Fruit fly (Drosophila melanogaster) whole organism, wandering third instar larva: ENCODE results near the gene CG5890.

Source experiments
- CG32264 ChIP-seq: fragments of 200-800 bp; sonication (Bioruptor generic); optimal IDR thresholded peaks from 2 replicates; lab custom pipeline; 2016; ENCODE audit warnings: missing biosample characterization, missing genetic modification characterization
- CG9705 ChIP-seq: fragments of 200-800 bp; sonication (Bioruptor generic); optimal IDR thresholded peaks from 2 replicates; lab custom pipeline; 2018; ENCODE audit warnings: missing biosample characterization, mild to moderate bottlenecking, missing genetic modification characterization
- CrebA ChIP-seq: fragments of 200-800 bp; sonication (Bioruptor generic); optimal IDR thresholded peaks from 2 replicates; lab custom pipeline; 2016; ENCODE audit warnings: missing biosample characterization, mild to moderate bottlenecking, missing genetic modification characterization, borderline replicate concordance
- Dfd ChIP-seq: fragments of >200 bp; optimal IDR thresholded peaks from 2 replicates; lab custom pipeline; 2017; ENCODE audit warnings: missing biosample characterization, missing genetic modification characterization
- Dif ChIP-seq: fragments of 200-275, 200-300 bp; sonication (Bioruptor generic); optimal IDR thresholded peaks from 2 replicates; lab custom pipeline; 2018; ENCODE audit warnings: missing biosample characterization, missing genetic modification characterization; ENCODE audit not compliant: partially characterized antibody
- GATAd ChIP-seq: sonication (Bioruptor generic); optimal IDR thresholded peaks from 2 replicates; lab custom pipeline; 2016; ENCODE audit warnings: missing biosample characterization, missing genetic modification characterization
- Hnf4 ChIP-seq: fragments of 200-800 bp; sonication (Bioruptor generic); optimal IDR thresholded peaks from 2 replicates; lab custom pipeline; 2016; ENCODE audit warnings: missing biosample characterization, mild to moderate bottlenecking, missing genetic modification characterization
- Hr83 ChIP-seq: fragments of 200-300 bp; sonication (Bioruptor generic); optimal IDR thresholded peaks from 2 replicates; lab custom pipeline; 2016; ENCODE audit warnings: missing biosample characterization, mild to moderate bottlenecking, missing genetic modification characterization, moderate library complexity; ENCODE audit not compliant: poor library complexity, severe bottlenecking
- Jra ChIP-seq: sonication (Bioruptor generic); optimal IDR thresholded peaks from 2 replicates; lab custom pipeline; 2016; ENCODE audit warnings: missing biosample characterization, missing genetic modification characterization
- Mio ChIP-seq: sonication (Bioruptor generic); optimal IDR thresholded peaks from 2 replicates; lab custom pipeline; 2016; ENCODE audit warnings: missing biosample characterization, missing genetic modification characterization
- N ChIP-seq: fragments of >200 bp; optimal IDR thresholded peaks from 2 replicates; lab custom pipeline; 2018; ENCODE audit warnings: missing biosample characterization, missing external identifiers, missing genetic modification characterization
- OdsH ChIP-seq: fragments of 200-800 bp; sonication (Bioruptor generic); optimal IDR thresholded peaks from 2 replicates; lab custom pipeline; 2016; ENCODE audit warnings: missing biosample characterization, mild to moderate bottlenecking, missing genetic modification characterization
- Rel ChIP-seq, 2 experiments: fragments of 200-800 bp; sonication (Bioruptor generic) in 1 of 2; optimal IDR thresholded peaks; 2 replicates in 1 of 2; 3 replicates in 1 of 2; lab custom pipeline; 2016 to 2019; ENCODE audit warnings: mild to moderate bottlenecking in 2 of 2, missing biosample characterization in 2 of 2, missing genetic modification characterization in 2 of 2, moderate library complexity in 1 of 2
- Sp1 ChIP-seq: fragments of 200-800 bp; sonication (Bioruptor generic); optimal IDR thresholded peaks from 3 replicates; lab custom pipeline; 2019; ENCODE audit warnings: missing biosample characterization, mild to moderate bottlenecking, missing genetic modification characterization, moderate library complexity
- Vsx2 ChIP-seq: fragments of 200-300, 225-300 bp; sonication (Bioruptor generic); optimal IDR thresholded peaks from 2 replicates; lab custom pipeline; 2018; ENCODE audit warnings: missing biosample characterization, missing genetic modification characterization; ENCODE audit not compliant: partially characterized antibody
- dl ChIP-seq, 2 experiments: fragments of 175-275, 200-275 bp in 1 of 2; fragments of 200-275 bp in 1 of 2; sonication (Bioruptor generic); optimal IDR thresholded peaks; lab custom pipeline; 2018; ENCODE audit warnings: mild to moderate bottlenecking in 2 of 2, missing biosample characterization in 2 of 2, missing genetic modification characterization in 2 of 2, moderate library complexity in 2 of 2; ENCODE audit not compliant: partially characterized antibody in 2 of 2, insufficient read depth in 1 of 2
- dmrt93B ChIP-seq: fragments of 200-800 bp; sonication (Bioruptor generic); optimal IDR thresholded peaks from 2 replicates; lab custom pipeline; 2018; ENCODE audit warnings: missing biosample characterization, mild to moderate bottlenecking, missing genetic modification characterization
- ey ChIP-seq: fragments of 200-800 bp; sonication (Bioruptor generic); optimal IDR thresholded peaks from 2 replicates; lab custom pipeline; 2016; ENCODE audit warnings: missing biosample characterization, missing genetic modification characterization
- fru ChIP-seq: fragments of 200-800 bp; sonication (Bioruptor generic); optimal IDR thresholded peaks from 3 replicates; lab custom pipeline; 2016; ENCODE audit warnings: missing biosample characterization, mild to moderate bottlenecking, missing genetic modification characterization
- h ChIP-seq: fragments of 200-800 bp; sonication (Bioruptor generic); optimal IDR thresholded peaks from 3 replicates; lab custom pipeline; 2016; ENCODE audit warnings: missing biosample characterization, mild to moderate bottlenecking, missing genetic modification characterization
- lola ChIP-seq: fragments of >200 bp; optimal IDR thresholded peaks from 2 replicates; lab custom pipeline; 2017; ENCODE audit warnings: missing biosample characterization, missing genetic modification characterization
- pan ChIP-seq: fragments of >200 bp; optimal IDR thresholded peaks from 2 replicates; lab custom pipeline; 2017
- psq ChIP-seq: fragments of 200-800 bp; sonication (Bioruptor generic); optimal IDR thresholded peaks from 3 replicates; lab custom pipeline; 2017; ENCODE audit warnings: missing biosample characterization, mild to moderate bottlenecking, missing genetic modification characterization, moderate library complexity
- sage ChIP-seq: fragments of 200-800 bp; sonication (Bioruptor generic); optimal IDR thresholded peaks from 2 replicates; lab custom pipeline; 2016; ENCODE audit warnings: missing biosample characterization, mild to moderate bottlenecking, missing genetic modification characterization
- sv ChIP-seq: fragments of 200-800 bp; sonication (Bioruptor generic); optimal IDR thresholded peaks from 3 replicates; lab custom pipeline; 2016; ENCODE audit warnings: missing biosample characterization, missing genetic modification characterization
- tai ChIP-seq: sonication (Bioruptor generic); optimal IDR thresholded peaks from 2 replicates; lab custom pipeline; 2016; ENCODE audit warnings: missing biosample characterization, missing genetic modification characterization
- usp ChIP-seq: fragments of >200 bp; optimal IDR thresholded peaks from 2 replicates; lab custom pipeline; 2017; ENCODE audit warnings: missing biosample characterization, missing genetic modification characterization

CG5890 gene

DNA sequence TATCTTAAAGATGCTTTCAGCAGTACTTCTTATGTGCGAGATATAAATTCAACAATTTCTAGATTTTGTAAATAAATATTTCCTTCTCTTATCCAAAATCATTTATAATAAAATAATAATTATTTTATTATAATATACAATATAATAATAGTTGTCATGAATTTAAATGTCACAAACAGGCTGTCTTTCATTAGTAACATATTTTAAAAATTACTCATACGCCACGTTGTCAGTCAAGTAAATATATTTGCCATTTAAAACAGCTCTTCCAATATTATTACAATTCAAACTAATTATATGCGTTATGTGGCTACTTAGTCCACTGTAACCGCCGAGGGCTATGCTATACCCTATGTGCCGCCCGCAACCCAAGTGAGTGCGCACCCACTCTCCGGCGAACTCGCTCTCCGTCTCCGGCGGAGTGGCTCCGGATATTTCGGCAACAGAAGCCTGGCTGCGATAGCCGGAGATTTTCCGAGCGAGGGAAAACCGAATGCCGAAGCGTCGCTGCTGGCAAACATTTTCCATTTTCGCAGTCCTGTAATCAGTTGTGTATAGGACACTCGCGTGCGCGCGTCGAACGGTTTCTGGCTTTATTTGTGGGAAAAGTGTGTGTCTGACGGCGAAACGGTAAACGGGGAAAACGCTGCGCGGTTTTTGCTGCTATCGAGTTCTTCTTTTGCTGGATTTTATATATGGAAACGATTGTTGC lies at the start of gene CG5890:
TSS of gene CG5890 (plus strand) at position 561 of the 712 bp plus-strand sequence.
- TF ChIP-seq sage (GFP tag; lab: Kevin White, UChicago) (no peak), Rel (GFP tag; optimal IDR thresholded peaks at IDR 0.05; lab: Kevin White, UChicago) (no peak), Rel (tag; optimal IDR thresholded peaks at IDR 0.05; lab: Kevin White, UChicago) (no peak), CrebA (GFP tag; lab: Kevin White, UChicago) (no peak), lola (GFP tag; lab: Kevin White, UChicago) (no peak), Jra (GFP tag; lab: Kevin White, UChicago) (no peak)

DNA sequence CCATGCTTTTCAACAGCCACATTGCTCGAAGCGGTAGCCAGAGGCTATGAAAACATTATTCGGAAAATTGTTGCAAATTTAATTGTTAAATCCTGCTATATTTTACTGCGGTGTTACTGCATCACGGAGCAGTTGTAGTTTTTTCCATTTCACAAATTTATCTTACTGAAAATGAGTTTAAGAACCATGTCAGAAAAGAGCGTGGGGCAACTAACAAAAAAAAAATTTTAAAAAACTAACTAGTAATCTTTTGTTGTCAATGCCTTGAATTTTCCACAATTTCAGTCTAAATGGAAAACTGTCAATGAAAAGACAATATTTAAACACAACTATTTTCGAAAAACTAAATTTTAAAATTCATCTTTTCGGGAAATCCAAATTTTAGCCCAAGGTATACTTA lies 45.2 kb upstream of the CG5890 start, which contains the start of gene CG5024:
TSS of gene CG5024 (plus strand) at position 301 of the 400 bp plus-strand sequence.
- TF ChIP-seq sv, result no peak
- no peak for TF ChIP-seq N (GFP tag; lab: Kevin White, UChicago)
- TF ChIP-seq Dfd (GFP tag; lab: Kevin White, UChicago), result no peak
- TF ChIP-seq GATAd (GFP tag; lab: Kevin White, UChicago), result no peak

DNA sequence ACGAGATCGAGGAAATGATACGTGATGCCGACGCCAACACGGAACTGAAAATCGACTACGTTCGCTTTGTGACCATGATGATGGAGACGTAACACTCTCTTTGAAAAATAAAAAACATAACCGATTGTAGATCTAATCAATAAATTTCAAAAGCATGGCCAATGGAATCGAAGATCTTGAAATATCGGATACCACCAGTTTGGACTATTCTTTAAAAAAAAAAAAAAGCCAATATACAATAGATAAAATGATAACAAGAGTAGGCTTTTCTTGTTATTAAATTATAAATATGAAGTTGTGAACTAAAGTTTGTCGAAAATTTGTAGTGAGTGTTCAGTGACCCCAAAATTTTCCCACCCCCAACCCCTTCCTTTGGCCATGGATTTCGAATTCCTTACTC lies 44.3 kb upstream of the CG5890 start, which contains the start of the genes Acam and CG17770:
TSS of gene Acam (plus strand) at position 301 of the 400 bp plus-strand sequence.
TSS of gene CG17770 (plus strand) at position 301 of the 400 bp plus-strand sequence.
- TF ChIP-seq fru (GFP tag; lab: Kevin White, UChicago), result no peak
- TF ChIP-seq Mio (GFP tag; lab: Kevin White, UChicago), result no peak
- TF ChIP-seq Hr83 (GFP tag; lab: Kevin White, UChicago), result no peak
- no peak for TF ChIP-seq Vsx2
- TF ChIP-seq pan, result no peak
- TF ChIP-seq h, result no peak
- no peak for TF ChIP-seq tai (GFP tag; lab: Kevin White, UChicago)
- no peak for TF ChIP-seq CG32264 (GFP tag; lab: Kevin White, UChicago)
- no peak for TF ChIP-seq OdsH (GFP tag; lab: Kevin White, UChicago)
- no peak for TF ChIP-seq sv
- TF ChIP-seq Hnf4, result no peak
- TF ChIP-seq dmrt93B (GFP tag; lab: Kevin White, UChicago), result no peak
- TF ChIP-seq psq (GFP tag; lab: Kevin White, UChicago), result no peak
- no peak for TF ChIP-seq dl (GFP tag; optimal IDR thresholded peaks at IDR 0.05; lab: Kevin White, UChicago; ENCODE audit: insufficient read depth in 1 of 2, partially characterized antibody in 2 of 2)
- TF ChIP-seq, all 38 proteins: peak for 0

DNA sequence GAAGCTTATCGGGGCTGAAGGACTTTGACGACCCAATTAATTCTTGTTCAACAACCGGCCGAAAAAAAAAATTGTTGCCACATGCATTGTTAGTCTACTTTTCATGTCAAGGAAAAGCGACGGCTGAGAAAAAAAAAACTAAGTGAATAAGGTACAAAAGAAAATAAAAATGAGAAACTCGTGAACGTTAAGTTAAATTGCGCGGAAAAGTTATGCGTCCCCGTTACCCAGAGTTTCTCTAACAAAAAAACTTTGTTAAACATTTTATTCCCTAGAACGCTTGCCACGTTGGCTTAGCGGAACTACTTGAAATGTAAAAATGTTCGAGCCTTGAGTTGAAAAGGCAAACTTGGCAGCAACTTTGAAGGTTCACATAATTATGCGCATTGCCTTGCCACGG lies 40.8 kb upstream of the CG5890 start, which contains the start of gene CG14354:
TSS of gene CG14354 (plus strand) at position 301 of the 400 bp plus-strand sequence.
- TF ChIP-seq usp (GFP tag; lab: Kevin White, UChicago), result no peak
- TF ChIP-seq fru (GFP tag; lab: Kevin White, UChicago), result no peak
- no peak for TF ChIP-seq Dif (GFP tag; lab: Kevin White, UChicago)
- TF ChIP-seq lola (GFP tag; lab: Kevin White, UChicago), result no peak
- no peak for TF ChIP-seq GATAd (GFP tag; lab: Kevin White, UChicago)
- TF ChIP-seq ey (GFP tag; lab: Kevin White, UChicago), result no peak
- no peak for TF ChIP-seq pan
- TF ChIP-seq, all 38 proteins: peak for 0

DNA sequence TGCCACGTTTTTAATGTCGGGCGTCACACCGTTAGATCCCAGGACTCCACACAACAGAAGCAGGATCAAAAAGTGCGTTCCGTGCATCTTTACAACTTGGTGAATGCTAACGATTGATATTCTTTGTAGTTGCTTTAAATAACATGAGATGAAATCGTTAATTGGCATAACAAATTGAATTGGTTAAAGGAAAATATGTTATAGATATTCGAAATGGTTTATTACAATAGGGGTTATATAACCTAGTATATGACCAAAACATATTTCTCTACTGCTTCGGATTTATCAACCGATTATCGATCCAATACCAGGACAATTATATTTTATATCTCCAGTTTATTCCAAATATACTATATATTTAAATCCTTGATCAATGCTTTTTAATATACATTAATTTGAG lies 26.4 kb upstream of the CG5890 start, which contains the start of gene Mst57Dc:
TSS of gene Mst57Dc (minus strand) at position 101 of the 400 bp plus-strand sequence.
- TF ChIP-seq GATAd (GFP tag; lab: Kevin White, UChicago) (no peak), Jra (GFP tag; lab: Kevin White, UChicago) (no peak), Hnf4 (no peak), dl (GFP tag; optimal IDR thresholded peaks at IDR 0.05; lab: Kevin White, UChicago; ENCODE audit: insufficient read depth in 1 of 2, partially characterized antibody in 2 of 2) (no peak), Sp1 (GFP tag; lab: Kevin White, UChicago) (no peak), CG9705 (GFP tag; lab: Kevin White, UChicago) (no peak)

DNA sequence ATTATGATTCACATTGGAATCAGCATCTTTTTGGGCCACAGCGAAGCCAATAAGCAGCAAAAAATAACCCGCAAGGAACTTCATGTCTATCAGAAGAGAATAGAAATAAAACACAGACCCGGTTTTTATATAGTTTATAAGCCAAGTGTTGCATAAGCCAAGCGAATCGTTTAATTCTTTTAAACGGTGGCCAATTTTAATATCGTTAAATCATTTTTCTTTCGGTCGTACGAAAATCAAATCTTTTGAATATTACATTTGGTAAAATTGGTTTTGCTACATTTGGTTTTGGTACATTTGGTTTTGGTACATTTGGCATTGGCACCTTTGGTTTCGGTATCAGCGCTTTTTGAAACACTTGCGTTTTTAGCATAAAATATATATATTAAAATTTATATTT lies 25.8 kb upstream of the CG5890 start, which contains the start of gene Sfp96F:
TSS of gene Sfp96F (minus strand) at position 101 of the 400 bp plus-strand sequence.
- TF ChIP-seq lola (GFP tag; lab: Kevin White, UChicago), result no peak
- TF ChIP-seq h, result no peak
- TF ChIP-seq psq (GFP tag; lab: Kevin White, UChicago), result no peak
- no peak for TF ChIP-seq Dif (GFP tag; lab: Kevin White, UChicago)
- TF ChIP-seq Rel (GFP tag; optimal IDR thresholded peaks at IDR 0.05; lab: Kevin White, UChicago), result no peak
- no peak for TF ChIP-seq Rel (tag; optimal IDR thresholded peaks at IDR 0.05; lab: Kevin White, UChicago)
